Worm (Caenorhabditis elegans) whole organism, L3 larva: ENCODE measurements around the gene timp-1.

ENCODE experiments used
- R02D3.7 ChIP-seq: fragments of 150-350 bp; optimal IDR thresholded peaks from 2 replicates; lab custom pipeline; 2014; ENCODE audit warnings: missing biosample characterization, missing genetic modification characterization
- ZK546.5 ChIP-seq: sonication (generic microtip); optimal IDR thresholded peaks from 2 replicates; lab custom pipeline; 2017; ENCODE audit warnings: missing biosample characterization, missing genetic modification characterization
- aly-2 ChIP-seq: fragments of 150-350 bp; optimal IDR thresholded peaks from 2 replicates; lab custom pipeline; 2014; ENCODE audit warnings: missing biosample characterization, missing genetic modification characterization
- ama-1 ChIP-seq: fragments of 150-350 bp; optimal IDR thresholded peaks from 2 replicates; lab custom pipeline; 2018
- ceh-16 ChIP-seq: sonication (generic microtip); optimal IDR thresholded peaks from 2 replicates; lab custom pipeline; 2017; ENCODE audit warnings: missing biosample characterization, missing genetic modification characterization
- daf-12 ChIP-seq: fragments of 150-350 bp; optimal IDR thresholded peaks from 2 replicates; lab custom pipeline; 2014; ENCODE audit warnings: missing biosample characterization, missing genetic modification reagents, missing genetic modification characterization
- egl-5 ChIP-seq: fragments of 150-350 bp; optimal IDR thresholded peaks from 2 replicates; lab custom pipeline; 2017; ENCODE audit warnings: missing biosample characterization, missing genetic modification reagents, missing genetic modification characterization, inconsistent platforms
- elt-1 ChIP-seq: fragments of 150-350 bp; optimal IDR thresholded peaks from 2 replicates; lab custom pipeline; 2014; ENCODE audit warnings: missing biosample characterization, missing genetic modification characterization
- elt-3 ChIP-seq, 3 experiments: fragments of 150-350 bp in 1 of 3; sonication (generic microtip) in 2 of 3; optimal IDR thresholded peaks; 2 replicates in 2 of 3; 4 replicates in 1 of 3; lab custom pipeline; 2014 to 2017; ENCODE audit warnings: missing biosample characterization in 3 of 3, missing genetic modification characterization in 3 of 3
- eor-1 ChIP-seq, 2 experiments: fragments of 150-350 bp; optimal IDR thresholded peaks; 2 replicates each; lab custom pipeline; 2014 to 2018; ENCODE audit warnings: missing biosample characterization in 2 of 2, missing genetic modification characterization in 2 of 2
- fkh-10 ChIP-seq: sonication (generic microtip); optimal IDR thresholded peaks from 2 replicates; lab custom pipeline; 2017; ENCODE audit warnings: missing biosample characterization, missing genetic modification reagents, missing genetic modification characterization
- fkh-2 ChIP-seq: fragments of 150-350 bp; optimal IDR thresholded peaks from 2 replicates; lab custom pipeline; 2014; ENCODE audit warnings: missing biosample characterization, missing genetic modification reagents, missing genetic modification characterization
- fos-1 ChIP-seq: fragments of 150-350 bp; optimal IDR thresholded peaks from 2 replicates; lab custom pipeline; 2014; ENCODE audit warnings: missing biosample characterization, missing genetic modification characterization
- hmg-11 ChIP-seq: sonication (generic microtip); optimal IDR thresholded peaks from 2 replicates; lab custom pipeline; 2016; ENCODE audit warnings: missing genetic modification characterization, missing compliant biosample characterization
- jun-1 ChIP-seq: fragments of 150-350 bp; optimal IDR thresholded peaks from 2 replicates; lab custom pipeline; 2014; ENCODE audit warnings: missing biosample characterization, missing genetic modification reagents, missing genetic modification characterization
- lin-15B ChIP-seq: fragments of 150-350 bp; optimal IDR thresholded peaks from 2 replicates; lab custom pipeline; 2014; ENCODE audit warnings: missing biosample characterization, missing genetic modification characterization
- lsy-12 ChIP-seq: sonication (generic microtip); optimal IDR thresholded peaks from 2 replicates; lab custom pipeline; 2016; ENCODE audit warnings: mild to moderate bottlenecking, missing genetic modification characterization, missing compliant biosample characterization
- mdl-1 ChIP-seq: fragments of 150-350 bp; optimal IDR thresholded peaks from 2 replicates; lab custom pipeline; 2014; ENCODE audit warnings: missing biosample characterization, missing genetic modification characterization
- mml-1 ChIP-seq: fragments of 150-350 bp; sonication (generic microtip); optimal IDR thresholded peaks from 3 replicates; lab custom pipeline; 2014; ENCODE audit warnings: missing biosample characterization, missing genetic modification characterization
- nfya-1 ChIP-seq: sonication (generic microtip); optimal IDR thresholded peaks from 2 replicates; lab custom pipeline; 2017; ENCODE audit warnings: missing genetic modification characterization, mild to moderate bottlenecking, missing compliant biosample characterization, antibody characterized with exemption, moderate library complexity; ENCODE audit not compliant: insufficient read depth
- nhr-11 ChIP-seq: fragments of 150-350 bp; optimal IDR thresholded peaks from 2 replicates; lab custom pipeline; 2014; ENCODE audit warnings: missing biosample characterization, missing genetic modification characterization
- nhr-12 ChIP-seq: fragments of 150-350 bp; optimal IDR thresholded peaks from 2 replicates; lab custom pipeline; 2014; ENCODE audit warnings: missing biosample characterization, missing genetic modification characterization
- nhr-23 ChIP-seq: fragments of 150-350 bp; optimal IDR thresholded peaks from 2 replicates; lab custom pipeline; 2014; ENCODE audit warnings: missing biosample characterization, missing genetic modification reagents, missing genetic modification characterization
- nhr-237 ChIP-seq: fragments of 150-350 bp; optimal IDR thresholded peaks from 2 replicates; lab custom pipeline; 2014; ENCODE audit warnings: missing biosample characterization, missing genetic modification characterization
- nhr-25 ChIP-seq: sonication (generic microtip); optimal IDR thresholded peaks from 2 replicates; lab custom pipeline; 2017; ENCODE audit warnings: missing biosample characterization, missing genetic modification characterization
- nhr-28 ChIP-seq: fragments of 150-350 bp; optimal IDR thresholded peaks from 2 replicates; lab custom pipeline; 2014; ENCODE audit warnings: missing biosample characterization, missing genetic modification characterization
- nhr-67 ChIP-seq: fragments of 150-350 bp; optimal IDR thresholded peaks from 2 replicates; lab custom pipeline; 2014; ENCODE audit warnings: missing biosample characterization, missing genetic modification characterization
- nhr-76 ChIP-seq: fragments of 150-350 bp; sonication (generic microtip); optimal IDR thresholded peaks from 5 replicates; lab custom pipeline; 2014; ENCODE audit warnings: missing biosample characterization, missing genetic modification characterization
- nhr-77 ChIP-seq: fragments of 150-350 bp; optimal IDR thresholded peaks from 2 replicates; lab custom pipeline; 2014; ENCODE audit warnings: missing biosample characterization, missing genetic modification characterization
- pha-4 ChIP-seq: fragments of 150-350 bp; optimal IDR thresholded peaks from 2 replicates; lab custom pipeline; 2014; ENCODE audit warnings: missing biosample characterization, missing genetic modification reagents, missing genetic modification characterization
- pqm-1 ChIP-seq: fragments of 150-350 bp; optimal IDR thresholded peaks from 2 replicates; lab custom pipeline; 2017; ENCODE audit warnings: missing biosample characterization, missing genetic modification characterization, inconsistent platforms
- sea-2 ChIP-seq: fragments of 150-350 bp; sonication (generic microtip); optimal IDR thresholded peaks from 4 replicates; lab custom pipeline; 2014; ENCODE audit warnings: missing biosample characterization, missing genetic modification reagents, missing genetic modification characterization
- snpc-4 ChIP-seq: fragments of 150-350 bp; optimal IDR thresholded peaks from 2 replicates; lab custom pipeline; 2014; ENCODE audit warnings: missing biosample characterization, missing genetic modification characterization
- unc-62 ChIP-seq: fragments of 150-350 bp; sonication (generic microtip); optimal IDR thresholded peaks from 4 replicates; lab custom pipeline; 2014; ENCODE audit warnings: missing biosample characterization, missing genetic modification reagents, missing genetic modification characterization
- zag-1 ChIP-seq: fragments of 150-350 bp; optimal IDR thresholded peaks from 2 replicates; lab custom pipeline; 2014; ENCODE audit warnings: missing biosample characterization, missing genetic modification characterization
- ztf-11 ChIP-seq: fragments of 150-350 bp; optimal IDR thresholded peaks from 2 replicates; lab custom pipeline; 2014; ENCODE audit warnings: missing biosample characterization, missing genetic modification characterization

timp-1 gene

DNA sequence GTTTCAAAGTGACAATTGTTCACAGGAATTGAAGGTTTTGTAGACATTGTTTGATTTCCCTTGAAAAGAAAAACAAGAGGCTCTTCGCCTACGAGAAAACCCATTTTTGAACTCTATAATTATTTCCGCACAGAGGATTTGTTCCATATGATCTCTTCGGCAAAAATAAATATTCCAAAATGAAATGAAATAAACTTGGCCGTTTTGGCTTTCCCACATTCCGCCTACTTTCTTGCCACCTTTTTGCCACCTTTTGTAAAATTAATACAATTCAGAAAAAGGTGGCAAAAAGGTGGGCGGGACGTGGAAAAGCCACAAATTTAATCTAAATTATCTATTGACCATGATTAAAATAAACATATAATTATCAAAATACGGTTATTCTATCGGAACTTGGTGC, 18.6 kb upstream of the timp-1 start, which contains the start of gene F20D6.15:
Gene F20D6.15, minus strand, starts transcription at position 47 of the 400 bp plus-strand sequence.
- TF ChIP-seq nhr-28 (tag; lab: Kevin White, UChicago) (no peak), fkh-10 (GFP tag; lab: Kevin White, UChicago) (no peak), nhr-77 (tag; lab: Kevin White, UChicago) (no peak), hmg-11 (tag; lab: Kevin White, UChicago) (no peak), egl-5 (tag; lab: Kevin White, UChicago) (no peak), nhr-67 (no peak)

DNA sequence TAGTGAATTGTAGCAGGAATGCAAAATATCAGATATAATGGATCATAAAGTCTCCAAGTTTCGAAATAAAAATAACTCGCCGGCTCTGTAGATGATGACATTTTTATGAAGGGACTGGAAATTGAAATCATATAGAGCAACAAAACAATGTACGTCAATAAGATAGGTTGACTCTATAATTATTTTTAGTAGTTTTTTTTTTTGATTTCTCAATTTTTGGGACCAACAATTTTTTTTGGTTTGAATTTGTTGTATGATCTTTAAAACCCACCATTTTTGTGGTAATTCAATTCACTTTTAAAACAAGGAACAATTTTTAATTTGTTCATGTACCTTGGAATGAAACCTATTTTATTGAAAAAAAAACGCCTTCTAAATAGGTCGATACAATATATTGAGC, 17.0 kb upstream of the timp-1 start, which contains the start of gene F20D6.12:
Gene F20D6.12, minus strand, starts transcription at position 101 of the 400 bp plus-strand sequence.
- TF ChIP-seq fkh-2 (no peak), jun-1 (no peak), nhr-76 (tag; lab: Kevin White, UChicago) (no peak), pqm-1 (tag; lab: Kevin White, UChicago) (no peak), snpc-4 (tag; lab: Kevin White, UChicago) (no peak), fos-1 (tag; lab: Kevin White, UChicago) (no peak), nhr-23 (tag; lab: Kevin White, UChicago) (no peak), nhr-77 (tag; lab: Kevin White, UChicago) (no peak), nhr-25 (no peak), ztf-11 (tag; lab: Kevin White, UChicago) (no peak), egl-5 (tag; lab: Kevin White, UChicago) (no peak), nhr-11 (tag; lab: Kevin White, UChicago) (no peak), sea-2 (GFP tag; lab: Kevin White, UChicago) (no peak), elt-3 (tag; optimal IDR thresholded peaks at IDR 0.05; lab: Kevin White, UChicago) (no peak), unc-62 (GFP tag; lab: Kevin White, UChicago) (no peak), lin-15B (tag; lab: Kevin White, UChicago) (no peak), ama-1 (lab: Kevin White, UChicago) (no peak), R02D3.7 (tag; lab: Kevin White, UChicago) (no peak)
- TF ChIP-seq, all 47 proteins: peak for 0

DNA sequence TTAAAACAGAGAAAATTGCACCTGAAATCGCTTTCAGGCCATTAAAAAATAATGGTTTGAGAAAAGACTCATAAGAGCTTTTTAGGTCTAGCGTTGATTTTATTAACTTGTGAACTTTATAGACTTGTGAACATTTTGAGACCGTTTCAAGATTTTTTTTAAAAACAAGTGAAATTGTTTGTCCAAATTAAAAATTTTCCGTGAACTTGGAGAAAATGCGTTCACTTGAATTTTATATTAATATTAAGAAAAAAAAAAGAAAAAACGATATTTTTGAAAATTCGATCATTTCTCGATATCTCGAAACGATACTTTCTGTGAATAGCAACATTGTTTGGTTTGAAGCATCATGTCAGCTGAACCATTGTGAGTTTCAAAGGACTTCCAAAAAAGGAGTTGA, 16.6 kb upstream of the timp-1 start, which contains the start of gene F20D6.1:
Gene F20D6.1, plus strand, starts transcription at position 301 of the 400 bp plus-strand sequence.
- no peak for TF ChIP-seq hmg-11 (tag; lab: Kevin White, UChicago)
- TF ChIP-seq ZK546.5 (tag; lab: Kevin White, UChicago): no peak
- no peak for TF ChIP-seq nhr-76 (tag; lab: Kevin White, UChicago)
- TF ChIP-seq nhr-237 (tag; lab: Kevin White, UChicago): no peak
- no peak for TF ChIP-seq snpc-4 (tag; lab: Kevin White, UChicago)
- TF ChIP-seq nhr-12: no peak
- TF ChIP-seq sea-2 (GFP tag; lab: Kevin White, UChicago): no peak
- TF ChIP-seq ztf-11 (tag; lab: Kevin White, UChicago): no peak
- no peak for TF ChIP-seq jun-1
- no peak for TF ChIP-seq mml-1 (tag; lab: Kevin White, UChicago)
- no peak for TF ChIP-seq eor-1 (tag; optimal IDR thresholded peaks at IDR 0.05; lab: Kevin White, UChicago)
- TF ChIP-seq nfya-1: no peak
- TF ChIP-seq lin-15B (tag; lab: Kevin White, UChicago): no peak
- TF ChIP-seq nhr-67: no peak
- TF ChIP-seq daf-12 (tag; lab: Kevin White, UChicago): no peak
- TF ChIP-seq lsy-12 (tag; lab: Kevin White, UChicago): no peak
- TF ChIP-seq fkh-2: no peak

- TF ChIP-seq fos-1 (tag; lab: Kevin White, UChicago) (no peak), sea-2 (GFP tag; lab: Kevin White, UChicago) (no peak), ceh-16 (no peak), egl-5 (tag; lab: Kevin White, UChicago) (no peak), mdl-1 (no peak), jun-1 (no peak)
These were observed 11.1 kb upstream of the timp-1 start, which contains the start of gene F20D6.10 for ce11 chrV:8195889-8196418. Gene F20D6.10 (minus strand): TSS chrV:8195939.

- no peak for TF ChIP-seq zag-1 (tag; lab: Kevin White, UChicago)
- TF ChIP-seq elt-1 (tag; lab: Kevin White, UChicago): no peak
- TF ChIP-seq nhr-76 (tag; lab: Kevin White, UChicago): no peak
- no peak for TF ChIP-seq hmg-11 (tag; lab: Kevin White, UChicago)
- TF ChIP-seq sea-2 (GFP tag; lab: Kevin White, UChicago): no peak
- no peak for TF ChIP-seq pha-4 (tag; lab: Kevin White, UChicago)
- TF ChIP-seq pqm-1 (tag; lab: Kevin White, UChicago): no peak
- no peak for TF ChIP-seq nhr-11 (tag; lab: Kevin White, UChicago)
- no peak for TF ChIP-seq unc-62 (GFP tag; lab: Kevin White, UChicago)
- TF ChIP-seq eor-1 (tag; optimal IDR thresholded peaks at IDR 0.05; lab: Kevin White, UChicago): no peak
- no peak for TF ChIP-seq aly-2 (tag; lab: Kevin White, UChicago)
- TF ChIP-seq ZK546.5 (tag; lab: Kevin White, UChicago): no peak
These were observed 10.0 kb upstream of the timp-1 start for ce11 chrV:8196993-8197392.
